Fruit fly (Drosophila melanogaster): ENCODE measurements around the gene CG17177.

- peak; percentile 78 for TF ChIP-seq Sox102F (GFP tag; optimal IDR thresholded peaks at IDR 0.05)
- peak; percentile 89 for TF ChIP-seq topi (GFP tag; optimal IDR thresholded peaks at IDR 0.05)
- TF ChIP-seq CG31627 (GFP tag; optimal IDR thresholded peaks at IDR 0.05) = peak; percentile 81
- TF ChIP-seq dac (GFP tag; optimal IDR thresholded peaks at IDR 0.05) = peak; percentile 63
- peak; percentile 69 for TF ChIP-seq CG11762 (GFP tag; optimal IDR thresholded peaks at IDR 0.05; ENCODE audit: insufficient read depth)
- peak; percentile 88 for TF ChIP-seq OdsH (GFP tag; optimal IDR thresholded peaks at IDR 0.05)
- peak; percentile 79 for TF ChIP-seq Sox14 (GFP tag; optimal IDR thresholded peaks at IDR 0.05)
- peak; percentile 77 for TF ChIP-seq eg (GFP tag; IDR thresholded peaks at IDR 0.05)
- TF ChIP-seq CG6854 (GFP tag; optimal IDR thresholded peaks at IDR 0.05) = peak; percentile 17
- TF ChIP-seq CG16779 (tag; optimal IDR thresholded peaks at IDR 0.05) = peak; percentile 76
- TF ChIP-seq Lpt (GFP tag; optimal IDR thresholded peaks at IDR 0.05) = peak; percentile 65
- TF ChIP-seq Eip75B (GFP tag; optimal IDR thresholded peaks at IDR 0.05) = peak; percentile 82
Observed at dm6 chr3L:14678097-14678679, 23.3 kb downstream of the CG17177 start, which contains the start of gene CG4914.
